Fruit fly (Drosophila melanogaster) whole organism, embryonic: ENCODE data around the gene Cap-D2.
A peak's percentile ranks its signal among the peaks of the same experiment; 100 is the strongest.

Experiments
- Atf6 ChIP-seq: fragments of 200-800 bp; sonication (Bioruptor generic); IDR thresholded peaks from 2 replicates; pipeline ENCODE4 v1.3.6; 2022; ENCODE audit warnings: missing biosample characterization, missing genetic modification characterization
- B-H1 ChIP-seq: fragments of 200-800 bp; sonication (Bioruptor generic); IDR thresholded peaks from 3 replicates; pipeline ENCODE4 v1.3.6; 2022; ENCODE audit warnings: missing biosample characterization, missing genetic modification characterization
- B-H2 ChIP-seq: fragments of 200-800 bp; sonication (Bioruptor generic); optimal IDR thresholded peaks from 2 replicates; lab custom pipeline; 2018; ENCODE audit warnings: missing biosample characterization, mild to moderate bottlenecking, missing genetic modification characterization
- BEAF-32 ChIP-seq: fragments of 200-800 bp; sonication (Bioruptor generic); optimal IDR thresholded peaks from 3 replicates; lab custom pipeline; 2017; ENCODE audit warnings: missing biosample characterization, missing genetic modification characterization, mild to moderate bottlenecking, moderate library complexity, missing genetic modification reagents
- CG10321 ChIP-seq: fragments of 200-800 bp; sonication (Bioruptor generic); IDR thresholded peaks from 2 replicates; pipeline ENCODE4 v1.3.6; 2022; ENCODE audit warnings: missing biosample characterization, missing genetic modification characterization
- CG10959 ChIP-seq: fragments of 200-800 bp; sonication (Bioruptor generic); IDR thresholded peaks from 2 replicates; pipeline ENCODE4 v1.3.6; 2022; ENCODE audit warnings: missing biosample characterization, missing genetic modification characterization
- CG11695 ChIP-seq: fragments of 200-800 bp; sonication (Bioruptor generic); IDR thresholded peaks from 3 replicates; pipeline ENCODE4 v1.3.6; 2022; ENCODE audit warnings: missing biosample characterization, missing genetic modification characterization
- CG12236 ChIP-seq: fragments of 200-800 bp; sonication (Bioruptor generic); optimal IDR thresholded peaks from 2 replicates; lab custom pipeline; 2016; ENCODE audit warnings: missing biosample characterization, missing genetic modification characterization
- CG13424 ChIP-seq: fragments of 200-800 bp; sonication (Bioruptor generic); optimal IDR thresholded peaks from 2 replicates; lab custom pipeline; 2019; ENCODE audit warnings: missing biosample characterization, mild to moderate bottlenecking, missing genetic modification characterization, moderate library complexity
- CG13624 ChIP-seq: fragments of 200-800 bp; sonication (Bioruptor generic); optimal IDR thresholded peaks from 2 replicates; lab custom pipeline; 2016; ENCODE audit warnings: missing biosample characterization, missing genetic modification characterization
- CG14014 ChIP-seq: fragments of 200-800 bp; sonication (Bioruptor generic); IDR thresholded peaks from 2 replicates; pipeline ENCODE4 v1.3.6; 2022; ENCODE audit warnings: missing biosample characterization, missing genetic modification characterization
- CG14050 ChIP-seq: fragments of 200-800 bp; sonication (Bioruptor generic); IDR thresholded peaks from 3 replicates; pipeline ENCODE4 v1.3.6; 2022; ENCODE audit warnings: missing biosample characterization, missing genetic modification characterization
- CG14441 ChIP-seq: fragments of 200-800 bp; sonication (Bioruptor generic); IDR thresholded peaks from 2 replicates; pipeline ENCODE4 v1.3.6; 2022; ENCODE audit warnings: missing biosample characterization, missing genetic modification characterization
- CG15073 ChIP-seq: fragments of 200-800 bp; sonication (Bioruptor generic); optimal IDR thresholded peaks from 2 replicates; lab custom pipeline; 2016; ENCODE audit warnings: missing biosample characterization, missing genetic modification characterization
- CG15696 ChIP-seq: fragments of 200-800 bp; sonication (Bioruptor generic); optimal IDR thresholded peaks from 2 replicates; lab custom pipeline; 2019; ENCODE audit warnings: missing biosample characterization, mild to moderate bottlenecking, missing genetic modification characterization, moderate library complexity
- CG18011 ChIP-seq: fragments of 200-800 bp; sonication (Bioruptor generic); optimal IDR thresholded peaks from 2 replicates; lab custom pipeline; 2017; ENCODE audit warnings: missing biosample characterization, missing genetic modification characterization, mild to moderate bottlenecking, moderate library complexity, missing genotype
- CG18599 ChIP-seq: fragments of 200-800 bp; sonication (Bioruptor generic); optimal IDR thresholded peaks from 3 replicates; lab custom pipeline; 2017; ENCODE audit warnings: missing biosample characterization, missing genetic modification characterization, mild to moderate bottlenecking, moderate library complexity, missing genetic modification reagents
- CG2116 ChIP-seq: fragments of 200-800 bp; sonication (Bioruptor generic); optimal IDR thresholded peaks from 3 replicates; lab custom pipeline; 2018; ENCODE audit warnings: missing biosample characterization, mild to moderate bottlenecking, missing genetic modification characterization
- CG4730 ChIP-seq: fragments of 200-800 bp; sonication (Bioruptor generic); IDR thresholded peaks from 2 replicates; pipeline ENCODE4 v1.3.6; 2022; ENCODE audit warnings: missing biosample characterization, missing genetic modification characterization
- CG4820 ChIP-seq: fragments of 200-800 bp; sonication (Bioruptor generic); optimal IDR thresholded peaks from 3 replicates; lab custom pipeline; 2016; ENCODE audit warnings: missing biosample characterization, missing genetic modification characterization
- CG5953 ChIP-seq: fragments of 200-800 bp; sonication (Bioruptor generic); IDR thresholded peaks from 2 replicates; pipeline ENCODE4 v1.3.6; 2022; ENCODE audit warnings: missing biosample characterization, missing genetic modification characterization
- CG6683 ChIP-seq: fragments of 200-800 bp; sonication (Bioruptor generic); optimal IDR thresholded peaks from 2 replicates; lab custom pipeline; 2017; ENCODE audit warnings: missing biosample characterization, mild to moderate bottlenecking, missing genetic modification characterization, missing genetic modification reagents
- CG7786 ChIP-seq: fragments of 200-800 bp; sonication (Bioruptor generic); optimal IDR thresholded peaks from 2 replicates; lab custom pipeline; 2016; ENCODE audit warnings: missing biosample characterization, missing genetic modification characterization
- CG7987 ChIP-seq: fragments of 200-800 bp; sonication (Bioruptor generic); optimal IDR thresholded peaks from 2 replicates; lab custom pipeline; 2018; ENCODE audit warnings: missing biosample characterization, mild to moderate bottlenecking, missing genetic modification characterization, moderate library complexity
- CG8359 ChIP-seq: fragments of 200-800 bp; sonication (Bioruptor generic); optimal IDR thresholded peaks from 2 replicates; lab custom pipeline; 2017; ENCODE audit warnings: missing biosample characterization, mild to moderate bottlenecking, missing genetic modification characterization, borderline replicate concordance
- CG9932 ChIP-seq: fragments of 200-800 bp; sonication (Bioruptor generic); IDR thresholded peaks from 2 replicates; pipeline ENCODE4 v1.3.6; 2022; ENCODE audit warnings: missing biosample characterization, missing genetic modification characterization
- Chrac-16 ChIP-seq: fragments of 200-800 bp; sonication (Bioruptor generic); optimal IDR thresholded peaks from 3 replicates; lab custom pipeline; 2016; ENCODE audit warnings: missing biosample characterization, missing genetic modification characterization
- CoRest ChIP-seq: fragments of 200-800 bp; sonication (Bioruptor generic); optimal IDR thresholded peaks from 3 replicates; lab custom pipeline; 2018; ENCODE audit warnings: missing biosample characterization, mild to moderate bottlenecking, missing genetic modification characterization, moderate library complexity
- CrebB ChIP-seq: fragments of 200-800 bp; sonication (Bioruptor generic); optimal IDR thresholded peaks from 3 replicates; lab custom pipeline; 2018; ENCODE audit warnings: missing biosample characterization, mild to moderate bottlenecking, missing genetic modification characterization
- Ets97D ChIP-seq: fragments of 200-800 bp; sonication (Bioruptor generic); optimal IDR thresholded peaks from 3 replicates; lab custom pipeline; 2016; ENCODE audit warnings: missing biosample characterization, missing genetic modification characterization
- Fer3 ChIP-seq: fragments of 200-800 bp; sonication (Bioruptor generic); optimal IDR thresholded peaks from 2 replicates; lab custom pipeline; 2018; ENCODE audit warnings: missing biosample characterization, mild to moderate bottlenecking, missing genetic modification characterization, moderate library complexity
- Gug ChIP-seq: fragments of 200-800 bp; sonication (Bioruptor generic); IDR thresholded peaks from 4 replicates; pipeline ENCODE4 v1.3.6; 2022; ENCODE audit warnings: missing biosample characterization, missing genetic modification characterization
- HHEX ChIP-seq: fragments of 200-800 bp; sonication (Bioruptor generic); optimal IDR thresholded peaks from 3 replicates; lab custom pipeline; 2017; ENCODE audit warnings: missing biosample characterization, mild to moderate bottlenecking, missing genetic modification characterization, missing genetic modification reagents
- MESR4 ChIP-seq: fragments of 200-800 bp; sonication (Bioruptor generic); optimal IDR thresholded peaks from 2 replicates; lab custom pipeline; 2018; ENCODE audit warnings: missing biosample characterization, mild to moderate bottlenecking, missing genetic modification characterization, moderate library complexity
- Poxn ChIP-seq: fragments of 200-800 bp; sonication (Bioruptor generic); IDR thresholded peaks from 2 replicates; pipeline ENCODE4 v1.3.6; 2022; ENCODE audit warnings: missing biosample characterization, missing genetic modification characterization
- Sin3A ChIP-seq: fragments of >200 bp; optimal IDR thresholded peaks from 2 replicates; lab custom pipeline; 2018
- ato ChIP-seq: fragments of 200-800 bp; sonication (Bioruptor generic); IDR thresholded peaks from 2 replicates; pipeline ENCODE4 v1.3.6; 2022; ENCODE audit warnings: missing biosample characterization, missing genetic modification characterization; ENCODE audit not compliant: partially characterized antibody
- crp ChIP-seq, 2 experiments: fragments of 200-800 bp; sonication (Bioruptor generic); optimal IDR thresholded peaks; 2 replicates in 1 of 2; 3 replicates in 1 of 2; lab custom pipeline; 2017; ENCODE audit warnings: missing biosample characterization in 2 of 2, missing genetic modification characterization in 2 of 2, mild to moderate bottlenecking in 1 of 2, moderate library complexity in 1 of 2
- en ChIP-seq: fragments of 200-800 bp; sonication (Bioruptor generic); optimal IDR thresholded peaks from 2 replicates; lab custom pipeline; 2016; ENCODE audit warnings: missing biosample characterization, missing genetic modification characterization
- gce ChIP-seq: fragments of 200-800 bp; sonication (Bioruptor generic); IDR thresholded peaks from 3 replicates; pipeline ENCODE4 v1.3.6; 2022; ENCODE audit warnings: missing biosample characterization, missing genetic modification characterization
- gsb ChIP-seq: fragments of 200-800 bp; sonication (Bioruptor generic); IDR thresholded peaks from 2 replicates; pipeline ENCODE4 v1.3.6; 2022; ENCODE audit warnings: missing biosample characterization, missing genetic modification characterization
- jumu ChIP-seq: fragments of 200-800 bp; sonication (Bioruptor generic); optimal IDR thresholded peaks from 3 replicates; lab custom pipeline; 2016; ENCODE audit warnings: missing biosample characterization, missing genetic modification characterization
- ken ChIP-seq: fragments of 200-800 bp; sonication (Bioruptor generic); IDR thresholded peaks from 3 replicates; pipeline ENCODE4 v1.3.6; 2022; ENCODE audit warnings: missing biosample characterization, missing genetic modification characterization
- kni ChIP-seq: fragments of 200-800 bp; sonication (Bioruptor generic); optimal IDR thresholded peaks from 3 replicates; lab custom pipeline; 2017; ENCODE audit warnings: mild to moderate bottlenecking, missing biosample characterization, missing genetic modification reagents, missing genetic modification characterization
- lilli ChIP-seq: fragments of 200-800 bp; sonication (Bioruptor generic); optimal IDR thresholded peaks from 3 replicates; lab custom pipeline; 2016; ENCODE audit warnings: missing biosample characterization, missing genetic modification characterization
- mirr ChIP-seq: fragments of 200-800 bp; sonication (Bioruptor generic); optimal IDR thresholded peaks from 3 replicates; lab custom pipeline; 2018; ENCODE audit warnings: missing biosample characterization, mild to moderate bottlenecking, missing genetic modification characterization
- ro ChIP-seq: fragments of 200-800 bp; sonication (Bioruptor generic); IDR thresholded peaks from 2 replicates; pipeline ENCODE4 v1.3.6; 2022; ENCODE audit warnings: missing biosample characterization, missing genetic modification characterization
- stc ChIP-seq: fragments of 200-800 bp; sonication (Bioruptor generic); IDR thresholded peaks from 2 replicates; pipeline ENCODE4 v1.3.6; 2022; ENCODE audit warnings: missing biosample characterization, missing genetic modification characterization
- trem ChIP-seq: fragments of 200-800 bp; optimal IDR thresholded peaks from 3 replicates; lab custom pipeline; 2019; ENCODE audit warnings: missing biosample characterization, mild to moderate bottlenecking, missing genetic modification characterization, moderate library complexity
- wek ChIP-seq: fragments of 200-800 bp; sonication (Bioruptor generic); optimal IDR thresholded peaks from 3 replicates; lab custom pipeline; 2018; ENCODE audit warnings: missing biosample characterization, mild to moderate bottlenecking, missing genetic modification characterization, moderate library complexity
- zfh1 ChIP-seq: fragments of 200-800 bp; sonication (Bioruptor generic); IDR thresholded peaks from 3 replicates; pipeline ENCODE4 v1.3.6; 2022; ENCODE audit warnings: missing biosample characterization, missing genetic modification characterization

Gene Cap-D2

DNA sequence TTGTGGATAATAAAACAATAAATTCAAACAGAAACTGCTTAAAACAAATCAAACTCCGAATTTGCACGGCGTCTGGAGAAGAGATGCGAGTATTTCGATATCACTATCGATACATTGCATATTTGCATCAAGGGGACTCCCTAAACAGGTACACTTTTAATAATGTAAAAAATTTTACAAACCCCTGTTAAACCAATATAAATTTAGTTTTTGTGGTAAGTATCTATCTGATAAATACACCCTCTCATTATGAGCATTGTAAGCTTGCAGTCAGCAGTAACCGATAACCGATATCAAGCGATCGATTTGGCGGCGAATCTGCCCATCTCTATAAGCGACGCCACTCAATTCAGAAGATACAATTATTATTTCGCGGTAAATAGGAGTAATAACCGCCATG lies at the start of gene Cap-D2, which contains the start of gene Bub3 (continued):
- TF ChIP-seq Gug (GFP tag; lab: Robert Waterston, UW) = peak; percentile 63; the same call in 3 of the 4 replicates
- TF ChIP-seq BEAF-32 (GFP tag; lab: Kevin White, UChicago) = peak; percentile 81
- peak; percentile 76 for TF ChIP-seq Atf6
- peak; percentile 77 for TF ChIP-seq CG13424
- TF ChIP-seq CG14441 = peak; percentile 70
- TF ChIP-seq B-H2 (GFP tag; lab: Kevin White, UChicago) = no peak
- peak; percentile 60 for TF ChIP-seq CG18599 (GFP tag; lab: Kevin White, UChicago)
- peak; percentile 83 for TF ChIP-seq lilli (GFP tag; lab: Kevin White, UChicago)
- TF ChIP-seq ken (GFP tag; lab: Robert Waterston, UW) = peak; percentile 67; the same call in 2 of the 3 replicates
- TF ChIP-seq jumu = peak; percentile 86
- peak; percentile 46 for TF ChIP-seq CG10959 (GFP tag; lab: Robert Waterston, UW)
- TF ChIP-seq CG2116 = peak; percentile 76
- peak; percentile 82 for TF ChIP-seq CG13624
- TF ChIP-seq CoRest = peak; percentile 75
- peak; percentile 8; the same call in 1 of the 2 replicates for TF ChIP-seq CG4730
- TF ChIP-seq wek (GFP tag; lab: Kevin White, UChicago) = peak; percentile 99
- TF ChIP-seq CG11695 (GFP tag; lab: Robert Waterston, UW) = 0 out of 3 replicates have a peak, but pooled peaks have one; percentile 40
- TF ChIP-seq gsb (GFP tag; lab: Robert Waterston, UW) = no peak
- TF ChIP-seq CG15696 (tag; lab: Kevin White, UChicago) = peak; percentile 69
- peak; percentile 79 for TF ChIP-seq CG14014 (GFP tag; lab: Robert Waterston, UW)
- peak; percentile 60 for TF ChIP-seq Fer3
- peak in 1 of 2 experiments; percentile 30 for TF ChIP-seq crp (GFP tag; optimal IDR thresholded peaks at IDR 0.05; lab: Kevin White, UChicago)
- peak; percentile 48 for TF ChIP-seq CrebB
- TF ChIP-seq CG4820 = peak; percentile 77
- peak; percentile 74 for TF ChIP-seq Chrac-16 (GFP tag; lab: Kevin White, UChicago)
- no peak for TF ChIP-seq CG6683 (GFP tag; lab: Kevin White, UChicago)
- no peak for TF ChIP-seq CG18011 (GFP tag; lab: Kevin White, UChicago)
- TF ChIP-seq CG12236 = peak; percentile 38
- no peak for TF ChIP-seq Poxn
- no peak for TF ChIP-seq CG8359
- TF ChIP-seq MESR4 (GFP tag; lab: Kevin White, UChicago) = peak; percentile 42
- peak; percentile 58 for TF ChIP-seq Sin3A (lab: Kevin White, UChicago)
- no peak for TF ChIP-seq kni (GFP tag; lab: Kevin White, UChicago)
- TF ChIP-seq CG9932 (GFP tag; lab: Robert Waterston, UW) = peak; percentile 81
- peak; percentile 53 for TF ChIP-seq HHEX (GFP tag; lab: Kevin White, UChicago)
- TF ChIP-seq trem = peak; percentile 87
- TF ChIP-seq stc (GFP tag; lab: Robert Waterston, UW) = peak; percentile 27; the same call in 1 of the 2 replicates
- peak; percentile 46; the same call in 1 of the 3 replicates for TF ChIP-seq zfh1 (GFP tag; lab: Robert Waterston, UW)
- peak; percentile 47; the same call in 2 of the 3 replicates for TF ChIP-seq B-H1 (GFP tag; lab: Robert Waterston, UW)
- TF ChIP-seq CG7987 (GFP tag; lab: Kevin White, UChicago) = peak; percentile 13
- no peak for TF ChIP-seq gce (GFP tag; lab: Robert Waterston, UW)
- TF ChIP-seq ato (GFP tag; lab: Robert Waterston, UW) = peak; percentile 43; the same call in 1 of the 2 replicates
- peak; percentile 83 for TF ChIP-seq Ets97D (GFP tag; lab: Kevin White, UChicago)
- no peak for TF ChIP-seq CG5953 (GFP tag; lab: Robert Waterston, UW)
- peak; percentile 50 for TF ChIP-seq en (GFP tag; lab: Kevin White, UChicago)
- no peak for TF ChIP-seq ro (GFP tag; lab: Robert Waterston, UW)
- no peak for TF ChIP-seq CG10321 (GFP tag; lab: Robert Waterston, UW)
- peak; percentile 58 for TF ChIP-seq CG7786 (GFP tag; lab: Kevin White, UChicago)
- TF ChIP-seq CG14050 (GFP tag; lab: Robert Waterston, UW) = peak; percentile 70
- TF ChIP-seq CG15073 (GFP tag; lab: Kevin White, UChicago) = no peak
- no peak for TF ChIP-seq mirr (GFP tag; lab: Kevin White, UChicago)
